Worm (Caenorhabditis elegans): ENCODE results near the gene C18D1.2.

Gene C18D1.2

DNA sequence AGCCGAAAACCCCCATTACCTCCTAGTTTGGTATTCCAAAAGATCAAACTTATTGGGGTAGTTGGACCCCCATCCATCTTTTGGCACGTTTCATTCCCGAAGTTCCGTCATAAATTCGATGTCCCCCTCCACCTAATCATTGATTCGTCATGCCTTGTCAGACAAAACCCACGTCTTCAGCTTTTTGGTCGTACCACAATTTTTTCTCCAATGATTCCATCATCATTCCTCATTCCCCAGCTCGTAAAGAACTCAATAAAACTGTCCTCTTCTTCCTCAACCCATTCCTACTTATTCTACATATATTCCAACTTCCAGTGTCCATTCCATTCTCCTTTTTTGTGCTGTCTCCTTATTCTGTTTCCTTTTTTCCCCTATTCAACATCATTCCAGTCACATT is 8.2 kb upstream of the C18D1.2 start, which contains the start of gene flp-4:
Gene flp-4, plus strand, starts transcription at position 301 of the 400 bp plus-strand sequence.
- TF ChIP-seq nhr-80 (tag; optimal IDR thresholded peaks at IDR 0.05) (no peak), F55B11.4 (tag; optimal IDR thresholded peaks at IDR 0.05; ENCODE audit: borderline replicate concordance, insufficient read depth) (no peak), ceh-27 (GFP tag; optimal IDR thresholded peaks at IDR 0.05) (no peak), egl-18 (GFP tag; IDR thresholded peaks at IDR 0.05) (no peak), ztf-3 (GFP tag; optimal IDR thresholded peaks at IDR 0.05) (no peak), dpl-1 (GFP tag; optimal IDR thresholded peaks at IDR 0.05) (no peak), ama-1 (optimal IDR thresholded peaks at IDR 0.05) (no peak), ama-1 (GFP tag; optimal IDR thresholded peaks at IDR 0.05) (no peak), F23B12.7 (tag; optimal IDR thresholded peaks at IDR 0.05; ENCODE audit: insufficient read depth) (no peak), dox-1 (GFP tag; IDR thresholded peaks at IDR 0.05) (no peak), ceh-40 (GFP tag; IDR thresholded peaks at IDR 0.05) (no peak), ZK185.1 (tag; optimal IDR thresholded peaks at IDR 0.05; ENCODE audit: poor library complexity, severe bottlenecking) (no peak)

DNA sequence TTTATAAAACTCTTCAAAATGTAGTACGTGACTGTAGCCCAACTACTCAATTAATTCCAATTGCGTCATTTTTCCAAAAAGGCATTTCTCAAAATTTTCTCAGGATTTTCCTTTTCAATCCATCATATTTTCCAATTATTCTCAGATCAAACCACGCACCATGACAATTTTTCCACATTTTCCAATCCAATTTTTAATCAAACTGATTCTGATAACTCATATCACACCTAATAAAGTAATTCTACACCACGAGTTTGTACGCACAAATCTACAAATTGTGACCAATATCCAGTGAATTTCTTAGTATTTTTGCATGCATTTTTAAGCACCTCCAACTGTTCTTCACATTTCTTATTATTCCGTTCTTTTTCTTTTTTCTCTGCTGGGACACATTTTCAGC is 5.3 kb upstream of the C18D1.2 start:
- TF ChIP-seq madf-10 (tag; optimal IDR thresholded peaks at IDR 0.05) (no peak), lin-54 (GFP tag; optimal IDR thresholded peaks at IDR 0.05) (no peak), nfyb-1 (GFP tag; IDR thresholded peaks at IDR 0.05) (no peak), tlf-1 (GFP tag; optimal IDR thresholded peaks at IDR 0.05) (no peak), tbp1 (GFP tag; optimal IDR thresholded peaks at IDR 0.05) (no peak), hmg-20 (GFP tag; IDR thresholded peaks at IDR 0.05) (no peak), egrh-3 (GFP tag; IDR thresholded peaks at IDR 0.05) (no peak)

DNA sequence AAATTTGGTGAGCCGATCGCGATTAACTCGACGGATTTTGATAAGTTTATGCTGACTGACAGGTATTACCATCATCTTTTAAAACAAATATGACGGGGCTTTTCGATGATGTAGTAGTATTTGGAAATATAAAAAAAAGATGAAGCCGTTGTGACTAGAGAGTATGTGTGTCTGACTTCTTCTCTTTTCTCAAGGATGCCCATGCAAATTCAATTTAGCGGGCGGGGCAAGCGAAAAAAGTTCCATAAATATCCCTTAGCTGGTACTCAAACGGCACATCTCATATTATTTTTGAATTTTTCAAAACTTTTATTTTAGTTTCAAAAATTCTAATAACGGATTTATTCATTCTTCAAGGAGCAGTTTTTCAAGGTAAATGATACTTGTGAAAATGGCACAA is 3.7 kb downstream of the C18D1.2 start, which contains the start of gene stg-1:
Gene stg-1, minus strand, starts transcription at position 153 of the 400 bp plus-strand sequence.
- TF ChIP-seq tbx-9 (tag; optimal IDR thresholded peaks at IDR 0.05; ENCODE audit: borderline replicate concordance) (no peak), madf-3 (GFP tag; IDR thresholded peaks at IDR 0.05) (no peak), mes-4 (tag; optimal IDR thresholded peaks at IDR 0.05) (no peak), bed-2 (GFP tag; IDR thresholded peaks at IDR 0.05) (no peak), ceh-58 (GFP tag; IDR thresholded peaks at IDR 0.05) (no peak), let-607 (tag; optimal IDR thresholded peaks at IDR 0.05) (no peak), nhr-90 (tag; optimal IDR thresholded peaks at IDR 0.05) (no peak), B0035.1 (tag; optimal IDR thresholded peaks at IDR 0.05) (no peak), snpc-4 (GFP tag; optimal IDR thresholded peaks at IDR 0.05) (no peak), snpc-4 (tag; optimal IDR thresholded peaks at IDR 0.05) (no peak), mcd-1 (GFP tag; IDR thresholded peaks at IDR 0.05) (no peak), nhr-80 (tag; optimal IDR thresholded peaks at IDR 0.05) (no peak)

DNA sequence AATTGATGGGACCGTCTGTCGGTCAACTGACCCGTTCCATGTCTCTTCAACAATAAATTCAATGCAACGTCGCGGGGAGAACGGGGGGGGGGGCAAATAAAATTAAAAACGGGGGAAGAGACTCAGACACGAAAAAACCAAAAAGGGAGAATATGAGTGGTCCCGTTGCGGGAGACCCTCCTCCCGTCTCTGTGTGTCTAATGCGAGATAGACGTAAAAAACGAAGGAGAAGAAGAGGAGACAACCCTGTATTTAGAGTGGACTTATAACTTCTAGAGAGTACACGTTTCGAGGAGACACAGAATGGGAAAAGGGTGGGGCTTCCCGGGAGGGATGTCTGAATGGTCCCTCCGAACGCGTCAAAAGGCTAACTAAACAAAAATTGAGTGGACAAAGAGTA is 8.7 kb downstream of the C18D1.2 start:
- no peak for TF ChIP-seq ztf-22 (GFP tag; optimal IDR thresholded peaks at IDR 0.05)
- peak; percentile 56 for TF ChIP-seq hmg-1.2 (GFP tag; IDR thresholded peaks at IDR 0.05)
- TF ChIP-seq atf-7 (tag; optimal IDR thresholded peaks at IDR 0.05), result no peak
- no peak for TF ChIP-seq nhr-90 (tag; optimal IDR thresholded peaks at IDR 0.05)
- TF ChIP-seq sptf-2 (GFP tag; optimal IDR thresholded peaks at IDR 0.05), result no peak
- no peak for TF ChIP-seq ekl-4 (GFP tag; IDR thresholded peaks at IDR 0.05)
- no peak for TF ChIP-seq rcor-1 (GFP tag; IDR thresholded peaks at IDR 0.05)
- TF ChIP-seq T07F8.4 (tag; optimal IDR thresholded peaks at IDR 0.05), result no peak
- no peak for TF ChIP-seq ztf-3 (GFP tag; optimal IDR thresholded peaks at IDR 0.05)
- no peak for TF ChIP-seq Y79H2A.3 (GFP tag; conservative IDR thresholded peaks at IDR 0.05)
- TF ChIP-seq B0336.3 (GFP tag; IDR thresholded peaks at IDR 0.05), result no peak
- no peak for TF ChIP-seq bed-1 (GFP tag; IDR thresholded peaks at IDR 0.05)
- no peak for TF ChIP-seq F23B12.7 (tag; optimal IDR thresholded peaks at IDR 0.05; ENCODE audit: insufficient read depth)
- TF ChIP-seq cebp-2 (GFP tag; IDR thresholded peaks at IDR 0.05), result no peak
- no peak for TF ChIP-seq egl-44 (GFP tag; IDR thresholded peaks at IDR 0.05)
- TF ChIP-seq B0261.1 (tag; optimal IDR thresholded peaks at IDR 0.05), result no peak
- no peak for TF ChIP-seq sdz-38 (tag; optimal IDR thresholded peaks at IDR 0.05)
- TF ChIP-seq dpl-1 (GFP tag; optimal IDR thresholded peaks at IDR 0.05), result no peak
- TF ChIP-seq T26A5.8 (tag; optimal IDR thresholded peaks at IDR 0.05), result no peak
- TF ChIP-seq aptf-2 (GFP tag; conservative IDR thresholded peaks at IDR 0.05), result peak; percentile 94
- TF ChIP-seq F52B5.7 (tag; optimal IDR thresholded peaks at IDR 0.05), result no peak
